Fruit fly (Drosophila melanogaster) whole organism, prepupa: Measurements from ENCODE around the gene CG14054.
A peak's percentile ranks its signal among the peaks of the same experiment; 100 is the strongest.

Experiments
- Blimp-1 ChIP-seq: fragments of 200-800 bp; sonication (Bioruptor generic); optimal IDR thresholded peaks from 3 replicates; lab custom pipeline; 2017; ENCODE audit warnings: missing biosample characterization, missing genetic modification characterization, mild to moderate bottlenecking, moderate library complexity, missing genetic modification reagents
- CG10631 ChIP-seq: fragments of 200-800 bp; sonication (Bioruptor generic); optimal IDR thresholded peaks from 2 replicates; lab custom pipeline; 2016; ENCODE audit warnings: missing biosample characterization, missing genetic modification characterization
- CG10669 ChIP-seq: fragments of 200-800 bp; sonication (Bioruptor generic); optimal IDR thresholded peaks from 3 replicates; lab custom pipeline; 2018; ENCODE audit warnings: missing biosample characterization, mild to moderate bottlenecking, missing genetic modification characterization, moderate library complexity
- CG11294 ChIP-seq: fragments of 200-800 bp; sonication (Bioruptor generic); IDR thresholded peaks from 2 replicates; pipeline ENCODE4 v1.3.6; 2022; ENCODE audit warnings: missing biosample characterization, missing genetic modification characterization
- CG11762 ChIP-seq: fragments of 200-800 bp; sonication (Bioruptor generic); optimal IDR thresholded peaks from 3 replicates; lab custom pipeline; 2016; ENCODE audit warnings: missing biosample characterization, missing genetic modification characterization; ENCODE audit not compliant: insufficient read depth
- CG11902 ChIP-seq: fragments of 200-800 bp; sonication (Bioruptor generic); optimal IDR thresholded peaks from 3 replicates; lab custom pipeline; 2016; ENCODE audit warnings: missing biosample characterization, missing genetic modification characterization
- CG15336 ChIP-seq: fragments of 200-800 bp; sonication (Bioruptor generic); IDR thresholded peaks from 2 replicates; pipeline ENCODE4 v1.3.6; 2022; ENCODE audit warnings: missing biosample characterization, missing genetic modification characterization
- CG1621 ChIP-seq: fragments of 200-800 bp; sonication (Bioruptor generic); optimal IDR thresholded peaks from 3 replicates; lab custom pipeline; 2018; ENCODE audit warnings: missing biosample characterization, mild to moderate bottlenecking, missing genetic modification characterization
- CG16779 ChIP-seq: fragments of 200-800 bp; sonication (Bioruptor generic); optimal IDR thresholded peaks from 3 replicates; lab custom pipeline; 2017; ENCODE audit warnings: missing biosample characterization, mild to moderate bottlenecking, missing genetic modification characterization
- CG3032 ChIP-seq: fragments of 200-800 bp; optimal IDR thresholded peaks from 2 replicates; lab custom pipeline; 2019; ENCODE audit warnings: missing biosample characterization, mild to moderate bottlenecking, missing genetic modification characterization, moderate library complexity
- CG31627 ChIP-seq: fragments of 200-800 bp; sonication (Bioruptor generic); optimal IDR thresholded peaks from 3 replicates; lab custom pipeline; 2016; ENCODE audit warnings: missing biosample characterization, missing genetic modification characterization
- CG34406 ChIP-seq: fragments of 200-800 bp; sonication (Bioruptor generic); optimal IDR thresholded peaks from 3 replicates; lab custom pipeline; 2016; ENCODE audit warnings: missing biosample characterization, missing genetic modification characterization
- CG3919 ChIP-seq: fragments of 200-800 bp; sonication (Bioruptor generic); optimal IDR thresholded peaks from 3 replicates; lab custom pipeline; 2016; ENCODE audit warnings: missing biosample characterization, missing genetic modification characterization
- CG4318 ChIP-seq: fragments of 200-800 bp; sonication (Bioruptor generic); optimal IDR thresholded peaks from 3 replicates; lab custom pipeline; 2017; ENCODE audit warnings: missing biosample characterization, mild to moderate bottlenecking, missing genetic modification characterization
- CG6163 ChIP-seq: fragments of 200-800 bp; sonication (Bioruptor generic); IDR thresholded peaks from 3 replicates; pipeline ENCODE4 v1.3.6; 2022; ENCODE audit warnings: missing biosample characterization, missing genetic modification characterization
- CG6808 ChIP-seq: fragments of 200-800 bp; sonication (Bioruptor generic); optimal IDR thresholded peaks from 3 replicates; lab custom pipeline; 2017; ENCODE audit warnings: missing biosample characterization, missing genetic modification characterization, mild to moderate bottlenecking, moderate library complexity, missing genetic modification reagents
- CG7368 ChIP-seq: fragments of 200-800 bp; sonication (Bioruptor generic); optimal IDR thresholded peaks from 3 replicates; lab custom pipeline; 2016; ENCODE audit warnings: missing biosample characterization, missing genetic modification characterization
- CG8119 ChIP-seq: fragments of 200-800 bp; sonication (Bioruptor generic); IDR thresholded peaks from 3 replicates; pipeline ENCODE4 v1.3.6; 2022; ENCODE audit warnings: missing biosample characterization, missing genetic modification characterization
- CG8319 ChIP-seq: fragments of 200-800 bp; sonication (Bioruptor generic); optimal IDR thresholded peaks from 3 replicates; lab custom pipeline; 2016; ENCODE audit warnings: missing biosample characterization, missing genetic modification characterization
- CG8632 ChIP-seq: fragments of 200-800 bp; sonication (Bioruptor generic); optimal IDR thresholded peaks from 3 replicates; lab custom pipeline; 2016; ENCODE audit warnings: missing biosample characterization, missing genetic modification characterization
- Eip75B ChIP-seq: fragments of 200-800 bp; sonication (Bioruptor generic); optimal IDR thresholded peaks from 3 replicates; lab custom pipeline; 2016; ENCODE audit warnings: missing biosample characterization, missing genetic modification characterization
- Eip78C ChIP-seq: fragments of 200-800 bp; sonication (Bioruptor generic); peaks from one replicate; lab custom pipeline; 2016; ENCODE audit warnings: missing biosample characterization, missing genetic modification characterization
- Eip93F ChIP-seq: fragments of 200-800 bp; sonication (Bioruptor generic); optimal IDR thresholded peaks from 2 replicates; lab custom pipeline; 2016; ENCODE audit warnings: missing biosample characterization, mild to moderate bottlenecking, missing genetic modification characterization
- Ets21C ChIP-seq: fragments of 200-800 bp; sonication (Bioruptor generic); optimal IDR thresholded peaks from 3 replicates; lab custom pipeline; 2016; ENCODE audit warnings: missing biosample characterization, missing genetic modification characterization
- Ets96B ChIP-seq: fragments of 200-800 bp; optimal IDR thresholded peaks from 2 replicates; lab custom pipeline; 2019; ENCODE audit warnings: missing biosample characterization, mild to moderate bottlenecking, missing genetic modification characterization, moderate library complexity
- Gug ChIP-seq: fragments of 200-800 bp; sonication (Bioruptor generic); IDR thresholded peaks from 2 replicates; pipeline ENCODE4 v1.3.6; 2022; ENCODE audit warnings: missing biosample characterization, missing genetic modification characterization
- Hr38 ChIP-seq: sonication (Bioruptor generic); optimal IDR thresholded peaks from 2 replicates; lab custom pipeline; 2016; ENCODE audit warnings: missing biosample characterization, missing genetic modification characterization
- Hr39 ChIP-seq: fragments of 200-800 bp; sonication (Bioruptor generic); optimal IDR thresholded peaks from 2 replicates; lab custom pipeline; 2016; ENCODE audit warnings: missing biosample characterization, missing genetic modification characterization
- Hr4 ChIP-seq: fragments of 200-800 bp; sonication (Bioruptor generic); optimal IDR thresholded peaks from 3 replicates; lab custom pipeline; 2016; ENCODE audit warnings: missing biosample characterization, missing genetic modification characterization
- Met ChIP-seq: fragments of 200-800 bp; sonication (Bioruptor generic); optimal IDR thresholded peaks from 3 replicates; lab custom pipeline; 2016; ENCODE audit warnings: missing biosample characterization, missing genetic modification characterization
- OdsH ChIP-seq: fragments of 200-800 bp; sonication (Bioruptor generic); optimal IDR thresholded peaks from 3 replicates; lab custom pipeline; 2016; ENCODE audit warnings: missing biosample characterization, missing genetic modification characterization
- Smox ChIP-seq: fragments of 200-800 bp; sonication (Bioruptor generic); optimal IDR thresholded peaks from 3 replicates; lab custom pipeline; 2016; ENCODE audit warnings: missing biosample characterization, missing genetic modification characterization
- Sox102F ChIP-seq: fragments of 200-800 bp; sonication (Bioruptor generic); optimal IDR thresholded peaks from 2 replicates; lab custom pipeline; 2016; ENCODE audit warnings: missing biosample characterization, mild to moderate bottlenecking, missing genetic modification characterization
- Sox14 ChIP-seq: fragments of 200-800 bp; sonication (Bioruptor generic); optimal IDR thresholded peaks from 3 replicates; lab custom pipeline; 2016; ENCODE audit warnings: missing biosample characterization, missing genetic modification characterization
- achi ChIP-seq: fragments of 200-800 bp; sonication (Bioruptor generic); optimal IDR thresholded peaks from 3 replicates; lab custom pipeline; 2016; ENCODE audit warnings: missing biosample characterization, missing genetic modification characterization
- acj6 ChIP-seq: fragments of 200-800 bp; sonication (Bioruptor generic); optimal IDR thresholded peaks from 3 replicates; lab custom pipeline; 2016; ENCODE audit warnings: missing biosample characterization, missing genetic modification characterization
- cyc ChIP-seq: fragments of 200-800 bp; sonication (Bioruptor generic); optimal IDR thresholded peaks from 3 replicates; lab custom pipeline; 2016; ENCODE audit warnings: missing biosample characterization, missing genetic modification characterization
- dac ChIP-seq: fragments of 200-800 bp; sonication (Bioruptor generic); optimal IDR thresholded peaks from 2 replicates; lab custom pipeline; 2017; ENCODE audit warnings: missing biosample characterization, mild to moderate bottlenecking, missing genetic modification characterization
- dsx ChIP-seq: fragments of 200-800 bp; optimal IDR thresholded peaks from 3 replicates; lab custom pipeline; 2019; ENCODE audit warnings: missing biosample characterization, mild to moderate bottlenecking, missing genetic modification characterization, moderate library complexity; ENCODE audit not compliant: poor library complexity, severe bottlenecking
- eg ChIP-seq: fragments of 200-800 bp; sonication (Bioruptor generic); IDR thresholded peaks from 3 replicates; pipeline ENCODE4 v1.3.6; 2022; ENCODE audit warnings: missing biosample characterization, missing genetic modification characterization
- fd59A ChIP-seq: fragments of 200-800 bp; sonication (Bioruptor generic); optimal IDR thresholded peaks from 2 replicates; lab custom pipeline; 2017; ENCODE audit warnings: missing biosample characterization, mild to moderate bottlenecking, missing genetic modification characterization, missing genetic modification reagents
- fd85E ChIP-seq: fragments of 200-800 bp; sonication (Bioruptor generic); optimal IDR thresholded peaks from 3 replicates; lab custom pipeline; 2016; ENCODE audit warnings: missing biosample characterization, missing genetic modification characterization
- net ChIP-seq: fragments of 200-800 bp; sonication (Bioruptor generic); optimal IDR thresholded peaks from 3 replicates; lab custom pipeline; 2016; ENCODE audit warnings: missing biosample characterization, missing genetic modification characterization
- pdm3 ChIP-seq: fragments of 200-800 bp; sonication (Bioruptor generic); optimal IDR thresholded peaks from 3 replicates; lab custom pipeline; 2016; ENCODE audit warnings: missing biosample characterization, missing genetic modification characterization
- salr ChIP-seq, 2 experiments: fragments of 200-800 bp; sonication (Bioruptor generic); optimal IDR thresholded peaks; 3 replicates each; lab custom pipeline; 2016 to 2018; ENCODE audit warnings: missing biosample characterization in 2 of 2, missing genetic modification characterization in 2 of 2, mild to moderate bottlenecking in 1 of 2
- spab ChIP-seq: fragments of 200-800 bp; sonication (Bioruptor generic); optimal IDR thresholded peaks from 2 replicates; lab custom pipeline; 2017; ENCODE audit warnings: missing biosample characterization, mild to moderate bottlenecking, missing genetic modification characterization, missing genetic modification reagents
- ss ChIP-seq, 2 experiments: fragments of 200-800 bp; sonication (Bioruptor generic); optimal IDR thresholded peaks; 2 replicates in 1 of 2; 3 replicates in 1 of 2; lab custom pipeline; 2017 to 2018; ENCODE audit warnings: mild to moderate bottlenecking in 2 of 2, missing biosample characterization in 2 of 2, missing genetic modification characterization in 2 of 2, moderate library complexity in 1 of 2
- topi ChIP-seq: fragments of 200-800 bp; sonication (Bioruptor generic); optimal IDR thresholded peaks from 3 replicates; lab custom pipeline; 2016; ENCODE audit warnings: missing biosample characterization, missing genetic modification characterization
- vri ChIP-seq: fragments of 200-800 bp; sonication (Bioruptor generic); optimal IDR thresholded peaks from 3 replicates; lab custom pipeline; 2016; ENCODE audit warnings: missing biosample characterization, mild to moderate bottlenecking, missing genetic modification characterization

Gene CG14054

DNA sequence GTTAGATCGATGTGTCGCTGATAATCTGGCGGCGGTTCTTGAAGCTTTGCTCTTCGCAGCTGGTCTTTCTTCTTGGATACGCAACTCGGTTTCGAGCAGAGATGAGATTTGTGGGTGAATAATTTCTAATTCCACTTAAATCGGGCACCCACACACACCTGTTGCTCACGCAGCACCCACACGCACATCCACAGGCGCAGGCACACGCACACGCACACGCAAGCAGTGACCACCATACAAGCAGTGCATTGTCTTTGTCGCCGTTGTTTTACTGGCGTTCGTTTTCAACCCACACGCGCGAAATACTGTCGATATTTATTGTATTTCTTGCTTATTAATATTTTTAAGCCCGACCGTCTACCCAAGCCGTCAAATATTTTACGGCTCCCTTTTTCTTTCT, 30.2 kb upstream of the CG14054 start:
- TF ChIP-seq Sox14 (GFP tag; lab: Kevin White, UChicago), result peak; percentile 10
- no peak for TF ChIP-seq salr (GFP tag; optimal IDR thresholded peaks at IDR 0.05; lab: Kevin White, UChicago)

DNA sequence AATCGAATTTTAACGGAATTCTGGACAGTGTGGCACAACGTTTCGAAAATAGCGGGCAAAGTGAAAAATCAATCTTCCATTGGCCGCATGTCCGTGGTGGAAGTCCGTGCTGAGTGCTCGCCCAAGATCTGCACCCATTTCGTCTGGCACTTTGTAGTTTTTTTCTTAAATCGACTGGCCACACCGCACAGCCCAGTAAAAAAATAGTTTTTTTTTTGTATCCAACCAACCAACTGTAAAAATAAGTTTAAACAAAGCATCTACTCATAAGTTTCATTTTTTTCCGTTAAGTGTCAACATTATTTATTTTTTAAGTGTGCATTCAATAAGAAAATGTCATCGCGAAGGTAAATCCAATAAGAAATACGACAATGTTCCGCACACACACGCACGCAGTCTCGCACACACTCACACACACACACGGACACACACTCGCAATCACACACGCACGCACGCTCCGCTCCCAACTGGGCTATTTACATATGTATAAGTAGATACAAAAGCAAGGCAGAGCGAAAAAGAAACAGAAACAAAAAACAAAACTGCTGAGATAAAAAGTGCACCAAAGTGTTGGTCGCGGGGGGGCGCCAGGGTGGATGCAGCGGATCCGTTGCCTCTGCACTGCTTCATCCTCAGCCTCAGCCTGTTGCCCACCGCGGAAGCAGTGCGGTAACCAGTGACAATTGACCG, 28.1 kb upstream of the CG14054 start, which contains the start of gene csw:
Gene csw (plus strand): TSS at position 163 of the 690 bp plus-strand sequence.
- no peak for TF ChIP-seq vri
- peak; percentile 92 for TF ChIP-seq CG10669 (GFP tag; lab: Kevin White, UChicago)
- TF ChIP-seq Hr39 (GFP tag; lab: Kevin White, UChicago), result peak; percentile 37
- peak; percentile 17 for TF ChIP-seq Sox102F (GFP tag; lab: Kevin White, UChicago)
- TF ChIP-seq fd85E (GFP tag; lab: Kevin White, UChicago), result peak; percentile 27
- TF ChIP-seq Met (GFP tag; lab: Kevin White, UChicago), result peak; percentile 37
- no peak for TF ChIP-seq CG10631 (GFP tag; lab: Kevin White, UChicago)
- peak; percentile 84 for TF ChIP-seq net
- TF ChIP-seq dac (GFP tag; lab: Kevin White, UChicago), result peak; percentile 31
- TF ChIP-seq Sox14 (GFP tag; lab: Kevin White, UChicago), result peak; percentile 43
- TF ChIP-seq Eip75B (GFP tag; lab: Kevin White, UChicago), result peak; percentile 63
- peak; percentile 68 for TF ChIP-seq fd59A (GFP tag; lab: Kevin White, UChicago)
- peak; percentile 57 for TF ChIP-seq pdm3
- TF ChIP-seq achi (GFP tag; lab: Kevin White, UChicago), result peak; percentile 28
- peak; percentile 69 for TF ChIP-seq CG11762 (GFP tag; lab: Kevin White, UChicago)
- TF ChIP-seq OdsH (GFP tag; lab: Kevin White, UChicago), result peak; percentile 23
- peak; percentile 67 for TF ChIP-seq CG7368 (GFP tag; lab: Kevin White, UChicago)
- peak; percentile 93 for TF ChIP-seq eg
- no peak for TF ChIP-seq cyc
- TF ChIP-seq Ets96B, result peak; percentile 89
- peak; percentile 25 for TF ChIP-seq CG8319
- peak; percentile 40 for TF ChIP-seq Smox (GFP tag; lab: Kevin White, UChicago)
- TF ChIP-seq acj6, result no peak
- peak; percentile 93 for TF ChIP-seq CG6808 (GFP tag; lab: Kevin White, UChicago)
- TF ChIP-seq Eip93F (GFP tag; lab: Kevin White, UChicago), result no peak
- peak; percentile 88 for TF ChIP-seq spab (GFP tag; lab: Kevin White, UChicago)
- peak; percentile 98 to 99 for TF ChIP-seq ss (GFP tag; optimal IDR thresholded peaks at IDR 0.05; lab: Kevin White, UChicago)
- TF ChIP-seq CG1621, result peak; percentile 93
- TF ChIP-seq CG4318 (GFP tag; lab: Kevin White, UChicago), result peak; percentile 20
- TF ChIP-seq CG6163 (GFP tag; lab: Robert Waterston, UW), result peak; percentile 95
- TF ChIP-seq CG31627 (GFP tag; lab: Kevin White, UChicago), result peak; percentile 38
- TF ChIP-seq CG3919 (GFP tag; lab: Kevin White, UChicago), result peak; percentile 61
- TF ChIP-seq Hr4 (GFP tag; lab: Kevin White, UChicago), result no peak
- peak; percentile 88 for TF ChIP-seq CG15336
- TF ChIP-seq CG34406 (GFP tag; lab: Kevin White, UChicago), result peak; percentile 54
- TF ChIP-seq Gug (GFP tag; lab: Robert Waterston, UW), result peak; percentile 54
- no peak for TF ChIP-seq CG11902
- no peak for TF ChIP-seq Blimp-1 (GFP tag; lab: Kevin White, UChicago)
- TF ChIP-seq CG16779 (tag; lab: Kevin White, UChicago), result peak; percentile 96
- TF ChIP-seq topi (GFP tag; lab: Kevin White, UChicago), result peak; percentile 51
- TF ChIP-seq CG8119 (GFP tag; lab: Robert Waterston, UW), result peak; percentile 86
- TF ChIP-seq dsx (GFP tag; lab: Kevin White, UChicago), result peak; percentile 93
- TF ChIP-seq CG11294 (GFP tag; lab: Robert Waterston, UW), result no peak
- TF ChIP-seq Hr38 (GFP tag; lab: Kevin White, UChicago), result no peak
- TF ChIP-seq Ets21C (GFP tag; lab: Kevin White, UChicago), result peak; percentile 5
- peak; percentile 92 for TF ChIP-seq Eip78C (GFP tag; lab: Kevin White, UChicago)
- TF ChIP-seq CG3032 (tag; lab: Kevin White, UChicago), result peak; percentile 87
- peak; percentile 44 for TF ChIP-seq CG8632 (GFP tag; lab: Kevin White, UChicago)
